Worm (Caenorhabditis elegans): ENCODE data around the gene srt-18.

Gene srt-18

ce11 chrV:9009175-9009574, 6.3 kb downstream of the srt-18 start, which contains the start of gene srx-2:
TSS of gene srx-2 (plus strand) at chrV:9009475.
- TF ChIP-seq pqm-1 (tag; optimal IDR thresholded peaks at IDR 0.05) (no peak), snpc-4 (tag; optimal IDR thresholded peaks at IDR 0.05) (no peak), F16B12.6 (tag; optimal IDR thresholded peaks at IDR 0.05) (no peak), tlp-1 (tag; optimal IDR thresholded peaks at IDR 0.05) (no peak), pag-3 (tag; optimal IDR thresholded peaks at IDR 0.05; ENCODE audit: borderline replicate concordance, insufficient read depth) (no peak), efl-1 (optimal IDR thresholded peaks at IDR 0.05) (no peak), efl-1 (GFP tag; optimal IDR thresholded peaks at IDR 0.05 in 1 of 2) (no peak), unc-30 (tag; optimal IDR thresholded peaks at IDR 0.05) (no peak), lin-35 (GFP tag; optimal IDR thresholded peaks at IDR 0.05) (no peak), lin-14 (GFP tag; optimal IDR thresholded peaks at IDR 0.05) (no peak), efl-3 (GFP tag; optimal IDR thresholded peaks at IDR 0.05) (no peak), isw-1 (GFP tag; IDR thresholded peaks at IDR 0.05) (no peak), nhr-71 (tag; optimal IDR thresholded peaks at IDR 0.05) (no peak), blmp-1 (tag; optimal IDR thresholded peaks at IDR 0.05) (no peak), tbx-2 (tag; optimal IDR thresholded peaks at IDR 0.05) (no peak), unc-86 (tag; optimal IDR thresholded peaks at IDR 0.05) (no peak), mab-9 (GFP tag; IDR thresholded peaks at IDR 0.05) (no peak)

ce11 chrV:9005243-9005642, 10.2 kb downstream of the srt-18 start, which contains the start of gene srx-3:
TSS of gene srx-3 (plus strand) at chrV:9005543.
- TF ChIP-seq dsc-1 (tag; optimal IDR thresholded peaks at IDR 0.05) = no peak
- no peak for TF ChIP-seq nhr-76 (tag; optimal IDR thresholded peaks at IDR 0.05)
- TF ChIP-seq pag-3 (tag; optimal IDR thresholded peaks at IDR 0.05; ENCODE audit: borderline replicate concordance, insufficient read depth) = no peak
- no peak for TF ChIP-seq snpc-4 (tag; optimal IDR thresholded peaks at IDR 0.05)
- TF ChIP-seq egl-27 (tag; optimal IDR thresholded peaks at IDR 0.05) = no peak
- TF ChIP-seq lin-14 (GFP tag; optimal IDR thresholded peaks at IDR 0.05) = no peak
- no peak for TF ChIP-seq dpl-1 (GFP tag; optimal IDR thresholded peaks at IDR 0.05)
- TF ChIP-seq irx-1 (tag; optimal IDR thresholded peaks at IDR 0.05) = no peak
- no peak for TF ChIP-seq tlp-1 (tag; optimal IDR thresholded peaks at IDR 0.05)
- TF ChIP-seq unc-62 (GFP tag; optimal IDR thresholded peaks at IDR 0.05) = no peak
- no peak for TF ChIP-seq ztf-4 (tag; optimal IDR thresholded peaks at IDR 0.05)
- no peak for TF ChIP-seq lin-13 (GFP tag; optimal IDR thresholded peaks at IDR 0.05)
- TF ChIP-seq nhr-77 (tag; optimal IDR thresholded peaks at IDR 0.05) = no peak

- TF ChIP-seq sox-4 (tag; optimal IDR thresholded peaks at IDR 0.05) (no peak), nhr-77 (tag; optimal IDR thresholded peaks at IDR 0.05) (no peak), irx-1 (tag; optimal IDR thresholded peaks at IDR 0.05) (no peak), ces-1 (GFP tag; optimal IDR thresholded peaks at IDR 0.05) (no peak), dsc-1 (tag; optimal IDR thresholded peaks at IDR 0.05) (no peak), Y116A8C.19 (tag; optimal IDR thresholded peaks at IDR 0.05; ENCODE audit: borderline replicate concordance) (no peak), lin-13 (GFP tag; optimal IDR thresholded peaks at IDR 0.05) (no peak), aha-1 (tag; optimal IDR thresholded peaks at IDR 0.05) (no peak), ceh-63 (GFP tag; optimal IDR thresholded peaks at IDR 0.05) (no peak)
Measured at ce11 chrV:9003291-9003690, 12.1 kb downstream of the srt-18 start, which contains the start of gene srx-1. TSS of gene srx-1 (plus strand) at chrV:9003672.

- TF ChIP-seq nhr-28 (tag; optimal IDR thresholded peaks at IDR 0.05) (no peak), isw-1 (GFP tag; IDR thresholded peaks at IDR 0.05) (no peak), swsn-7 (tag; optimal IDR thresholded peaks at IDR 0.05) (no peak), pag-3 (tag; optimal IDR thresholded peaks at IDR 0.05; ENCODE audit: borderline replicate concordance, insufficient read depth) (no peak), ces-1 (GFP tag; optimal IDR thresholded peaks at IDR 0.05) (no peak), pax-3 (tag; optimal IDR thresholded peaks at IDR 0.05) (no peak), tlp-1 (tag; optimal IDR thresholded peaks at IDR 0.05) (no peak), zag-1 (tag; optimal IDR thresholded peaks at IDR 0.05) (no peak), ceh-8 (GFP tag; optimal IDR thresholded peaks at IDR 0.05) (no peak), F16B12.6 (tag; optimal IDR thresholded peaks at IDR 0.05) (no peak)
Measured at ce11 chrV:9001175-9001574, 14.3 kb downstream of the srt-18 start, which contains the start of gene F59E11.2. TSS of gene F59E11.2 (plus strand) at chrV:9001475.
